Worm (Caenorhabditis elegans) whole organism, young adult: ENCODE measurements around the gene srh-145.

Experiments
- C06A6.2 ChIP-seq: fragments of 200-800 bp; sonication (Bioruptor generic); conservative IDR thresholded peaks from 2 replicates; pipeline ENCODE4 v1.3.6; 2022; ENCODE audit warnings: missing genetic modification characterization, missing compliant biosample characterization
- C17E4.6 ChIP-seq: fragments of 200-800 bp; sonication (Bioruptor generic); IDR thresholded peaks from 2 replicates; pipeline ENCODE4 v1.3.6; 2022; ENCODE audit warnings: missing genetic modification reagents, missing genetic modification characterization, missing compliant biosample characterization
- F57C9.4 ChIP-seq: sonication (generic microtip); optimal IDR thresholded peaks from 2 replicates; lab custom pipeline; 2017; ENCODE audit warnings: mild to moderate bottlenecking, missing genetic modification characterization, missing compliant biosample characterization
- T07F8.4 ChIP-seq: sonication (generic microtip); optimal IDR thresholded peaks from 2 replicates; lab custom pipeline; 2016; ENCODE audit warnings: mild to moderate bottlenecking, missing genetic modification characterization, moderate library complexity, missing compliant biosample characterization
- T26A5.8 ChIP-seq: sonication (generic microtip); optimal IDR thresholded peaks from 2 replicates; lab custom pipeline; 2016; ENCODE audit warnings: missing genetic modification characterization, missing compliant biosample characterization
- Y53G8AR.9 ChIP-seq: fragments of 200-800 bp; sonication (Bioruptor generic); conservative IDR thresholded peaks from 2 replicates; pipeline ENCODE4 v1.3.6; 2022; ENCODE audit warnings: missing genetic modification reagents, missing genetic modification characterization, missing compliant biosample characterization
- Y79H2A.3 ChIP-seq: fragments of 200-800 bp; sonication (Bioruptor generic); conservative IDR thresholded peaks from 2 replicates; pipeline ENCODE4 v1.3.6; 2022; ENCODE audit warnings: missing genetic modification reagents, missing genetic modification characterization, missing compliant biosample characterization
- ama-1 ChIP-seq, 3 experiments: fragments of 150-350 bp in 1 of 3; sonication (generic microtip) in 2 of 3; optimal IDR thresholded peaks; 2 replicates each; lab custom pipeline; 2014 to 2018; ENCODE audit warnings: missing biosample characterization in 2 of 3, missing genetic modification characterization in 2 of 3, missing genetic modification reagents in 2 of 3
- athp-1 ChIP-seq: sonication (generic microtip); optimal IDR thresholded peaks from 2 replicates; lab custom pipeline; 2017; ENCODE audit warnings: mild to moderate bottlenecking, missing genetic modification characterization, missing compliant biosample characterization
- attf-3 ChIP-seq: fragments of 200-800 bp; sonication (Bioruptor generic); conservative IDR thresholded peaks from 2 replicates; pipeline ENCODE4 v1.3.6; 2022; ENCODE audit warnings: missing genetic modification reagents, missing genetic modification characterization, missing compliant biosample characterization
- ceh-100 ChIP-seq: fragments of 200-800 bp; sonication (Bioruptor generic); IDR thresholded peaks from 2 replicates; pipeline ENCODE4 v1.3.6; 2022; ENCODE audit warnings: missing genetic modification reagents, missing genetic modification characterization, missing compliant biosample characterization
- chd-7 ChIP-seq: sonication (generic microtip); optimal IDR thresholded peaks from 2 replicates; lab custom pipeline; 2016; ENCODE audit warnings: mild to moderate bottlenecking, missing genetic modification characterization, moderate library complexity, missing compliant biosample characterization
- egl-18 ChIP-seq: fragments of 200-800 bp; sonication (Bioruptor generic); IDR thresholded peaks from 2 replicates; pipeline ENCODE4 v1.3.6; 2022; ENCODE audit warnings: missing genetic modification reagents, missing genetic modification characterization, missing compliant biosample characterization
- egl-44 ChIP-seq: fragments of 200-800 bp; sonication (Bioruptor generic); IDR thresholded peaks from 2 replicates; pipeline ENCODE4 v1.3.6; 2022; ENCODE audit warnings: missing genetic modification reagents, missing genetic modification characterization, missing compliant biosample characterization
- ets-4 ChIP-seq: fragments of 200-800 bp; sonication (Bioruptor generic); optimal IDR thresholded peaks from 2 replicates; lab custom pipeline; 2018; ENCODE audit warnings: mild to moderate bottlenecking, missing genetic modification characterization, missing compliant biosample characterization
- gei-17 ChIP-seq: fragments of 200-800 bp; sonication (Bioruptor generic); optimal IDR thresholded peaks from 2 replicates; lab custom pipeline; 2018; ENCODE audit warnings: mild to moderate bottlenecking, missing genetic modification characterization, missing compliant biosample characterization
- him-1 ChIP-seq: sonication (generic microtip); optimal IDR thresholded peaks from 2 replicates; lab custom pipeline; 2016; ENCODE audit warnings: missing genotype, missing genetic modification reagents, missing genetic modification characterization, missing compliant biosample characterization
- hlh-26 ChIP-seq: fragments of 200-800 bp; sonication (Bioruptor generic); conservative IDR thresholded peaks from 2 replicates; pipeline ENCODE4 v1.3.6; 2022; ENCODE audit warnings: missing genetic modification reagents, missing genetic modification characterization, missing compliant biosample characterization
- hmg-20 ChIP-seq: fragments of 200-800 bp; sonication (Bioruptor generic); IDR thresholded peaks from 2 replicates; pipeline ENCODE4 v1.3.6; 2022; ENCODE audit warnings: missing genetic modification reagents, missing genetic modification characterization, missing compliant biosample characterization
- hrde-1 ChIP-seq: sonication (generic microtip); optimal IDR thresholded peaks from 2 replicates; lab custom pipeline; 2016; ENCODE audit warnings: missing genetic modification characterization, mild to moderate bottlenecking, missing compliant biosample characterization, moderate library complexity, missing genotype, missing genetic modification reagents, borderline replicate concordance
- lin-26 ChIP-seq: fragments of 200-800 bp; sonication (Bioruptor generic); IDR thresholded peaks from 2 replicates; pipeline ENCODE4 v1.3.6; 2022; ENCODE audit warnings: missing genetic modification reagents, missing genetic modification characterization, missing compliant biosample characterization
- lin-35 ChIP-seq, 3 experiments: fragments of 150-350 bp in 2 of 3; sonication (generic microtip) in 1 of 3; optimal IDR thresholded peaks; 2 replicates each; lab custom pipeline; 2014 to 2018; ENCODE audit warnings: missing biosample characterization in 3 of 3, missing genetic modification characterization in 3 of 3, missing genetic modification reagents in 3 of 3
- lir-1 ChIP-seq: fragments of 200-800 bp; sonication (Bioruptor generic); conservative IDR thresholded peaks from 2 replicates; pipeline ENCODE4 v1.3.6; 2022; ENCODE audit warnings: missing genetic modification reagents, missing genetic modification characterization, missing compliant biosample characterization
- mcd-1 ChIP-seq: fragments of 200-800 bp; sonication (Bioruptor generic); IDR thresholded peaks from 2 replicates; pipeline ENCODE4 v1.3.6; 2022; ENCODE audit warnings: missing genetic modification reagents, missing genetic modification characterization, missing compliant biosample characterization
- nfya-1 ChIP-seq: sonication (generic microtip); optimal IDR thresholded peaks from 2 replicates; lab custom pipeline; 2017; ENCODE audit warnings: antibody characterized with exemption, missing compliant biosample characterization, missing genetic modification characterization, borderline replicate concordance; ENCODE audit not compliant: insufficient read depth
- nfyb-1 ChIP-seq: fragments of 200-800 bp; sonication (Bioruptor generic); IDR thresholded peaks from 2 replicates; pipeline ENCODE4 v1.3.6; 2022; ENCODE audit warnings: missing genetic modification reagents, missing genetic modification characterization, missing compliant biosample characterization
- pbrm-1 ChIP-seq: fragments of 200-800 bp; sonication (Bioruptor generic); IDR thresholded peaks from 2 replicates; pipeline ENCODE4 v1.3.6; 2022; ENCODE audit warnings: missing genetic modification reagents, missing genetic modification characterization, missing compliant biosample characterization
- pha-4 ChIP-seq: fragments of 150-350 bp; sonication (generic microtip); optimal IDR thresholded peaks from 2 replicates; lab custom pipeline; 2014; ENCODE audit warnings: missing biosample characterization, missing genetic modification reagents, missing genetic modification characterization
- rcor-1 ChIP-seq: fragments of 200-800 bp; sonication (Bioruptor generic); IDR thresholded peaks from 2 replicates; pipeline ENCODE4 v1.3.6; 2022; ENCODE audit warnings: missing genetic modification reagents, missing genetic modification characterization, missing compliant biosample characterization
- rec-8 ChIP-seq, 2 experiments: sonication (generic microtip); optimal IDR thresholded peaks; 2 replicates each; lab custom pipeline; 2016; ENCODE audit warnings: mild to moderate bottlenecking in 2 of 2, missing genetic modification characterization in 2 of 2, missing genetic modification reagents in 2 of 2, missing genotype in 2 of 2, missing biosample characterization in 1 of 2, missing compliant biosample characterization in 1 of 2, moderate library complexity in 1 of 2
- rpc-1 ChIP-seq, 2 experiments: fragments of 150-350 bp in 1 of 2; sonication (generic microtip) in 1 of 2; optimal IDR thresholded peaks; 2 replicates each; lab custom pipeline; 2014 to 2018; ENCODE audit warnings: missing biosample characterization in 1 of 2, missing genetic modification characterization in 1 of 2, missing genetic modification reagents in 1 of 2, missing genotype in 1 of 2
- sea-2 ChIP-seq: fragments of 200-800 bp; sonication (Bioruptor generic); IDR thresholded peaks from 2 replicates; pipeline ENCODE4 v1.3.6; 2022; ENCODE audit warnings: missing genetic modification characterization, missing compliant biosample characterization
- snpc-4 ChIP-seq, 5 experiments: fragments of 150-350 bp in 1 of 5; sonication (generic microtip) in 4 of 5; optimal IDR thresholded peaks; 2 replicates each; lab custom pipeline; 2014 to 2018; ENCODE audit warnings: missing genetic modification characterization in 5 of 5, missing biosample characterization in 3 of 5, antibody characterized with exemption in 2 of 5, mild to moderate bottlenecking in 2 of 5, missing compliant biosample characterization in 2 of 5, missing genotype in 2 of 5, moderate library complexity in 2 of 5, missing genetic modification reagents in 1 of 5
- sptf-2 ChIP-seq: fragments of 200-800 bp; sonication (Bioruptor generic); optimal IDR thresholded peaks from 2 replicates; lab custom pipeline; 2018; ENCODE audit warnings: mild to moderate bottlenecking, missing genetic modification characterization, missing compliant biosample characterization
- unc-130 ChIP-seq: sonication (generic microtip); optimal IDR thresholded peaks from 2 replicates; lab custom pipeline; 2016; ENCODE audit warnings: missing genetic modification reagents, missing genetic modification characterization, missing compliant biosample characterization
- unc-62 ChIP-seq: fragments of 150-350 bp; optimal IDR thresholded peaks from 2 replicates; lab custom pipeline; 2014; ENCODE audit warnings: missing biosample characterization, missing genetic modification reagents, missing genetic modification characterization
- ztf-26 ChIP-seq: sonication (generic microtip); optimal IDR thresholded peaks from 2 replicates; lab custom pipeline; 2017; ENCODE audit warnings: missing genetic modification characterization, missing compliant biosample characterization

Gene srh-145

ce11 chrV:16406357-16406756 lies 4.2 kb upstream of the srh-145 start:
- TF ChIP-seq T26A5.8 (tag; lab: Kevin White, UChicago): no peak
- TF ChIP-seq hlh-26: no peak
- no peak for TF ChIP-seq pha-4 (tag; lab: Kevin White, UChicago)
- no peak for TF ChIP-seq sea-2 (GFP tag; lab: Robert Waterston, UW)
- no peak for TF ChIP-seq lir-1
- no peak for TF ChIP-seq egl-44 (GFP tag; lab: Robert Waterston, UW)
- no peak for TF ChIP-seq sptf-2 (GFP tag; lab: Kevin White, UChicago)
- no peak for TF ChIP-seq unc-62 (GFP tag; lab: Kevin White, UChicago)
- no peak for TF ChIP-seq ets-4 (GFP tag; lab: Kevin White, UChicago)
- TF ChIP-seq athp-1: no peak
- no peak for TF ChIP-seq egl-18 (GFP tag; lab: Robert Waterston, UW)
- TF ChIP-seq nfyb-1 (GFP tag; lab: Robert Waterston, UW): no peak
- no peak for TF ChIP-seq gei-17 (GFP tag; lab: Kevin White, UChicago)
- no peak for TF ChIP-seq mcd-1 (GFP tag; lab: Robert Waterston, UW)

ce11 chrV:16407663-16408062 lies 2.9 kb upstream of the srh-145 start, which contains the start of gene F26D2.3:
Gene F26D2.3 (plus strand): TSS chrV:16407963.
- no peak for TF ChIP-seq him-1 (tag; lab: Kevin White, UChicago)
- no peak for TF ChIP-seq T07F8.4 (tag; lab: Kevin White, UChicago)
- no peak for TF ChIP-seq pbrm-1 (GFP tag; lab: Robert Waterston, UW)
- TF ChIP-seq mcd-1 (GFP tag; lab: Robert Waterston, UW): no peak
- TF ChIP-seq ceh-100 (GFP tag; lab: Robert Waterston, UW): no peak
- TF ChIP-seq snpc-4 (GFP tag; optimal IDR thresholded peaks at IDR 0.05; lab: Kevin White, UChicago): no peak
- no peak for TF ChIP-seq snpc-4 (tag; optimal IDR thresholded peaks at IDR 0.05; lab: Kevin White, UChicago)
- no peak for TF ChIP-seq hmg-20 (GFP tag; lab: Robert Waterston, UW)
- TF ChIP-seq C06A6.2: no peak
- no peak for TF ChIP-seq C17E4.6 (GFP tag; lab: Robert Waterston, UW)
- no peak for TF ChIP-seq nfya-1 (tag; lab: Kevin White, UChicago)
- no peak for TF ChIP-seq ztf-26 (tag; lab: Kevin White, UChicago)
- no peak for TF ChIP-seq lin-26 (GFP tag; lab: Robert Waterston, UW)
- TF ChIP-seq hrde-1 (tag; lab: Kevin White, UChicago): no peak
- no peak for TF ChIP-seq ama-1 (optimal IDR thresholded peaks at IDR 0.05; lab: Kevin White, UChicago)
- no peak for TF ChIP-seq ama-1 (GFP tag; optimal IDR thresholded peaks at IDR 0.05; lab: Kevin White, UChicago)
- no peak for TF ChIP-seq rcor-1
- TF ChIP-seq, all 124 proteins: peak for 0

ce11 chrV:16417014-16417413 lies 6.5 kb downstream of the srh-145 start, which contains the start of gene str-55:
Gene str-55 (minus strand): TSS chrV:16417114.
- TF ChIP-seq Y53G8AR.9 (GFP tag; lab: Robert Waterston, UW) (no peak), gei-17 (GFP tag; lab: Kevin White, UChicago) (no peak), lin-26 (GFP tag; lab: Robert Waterston, UW) (no peak), rpc-1 (optimal IDR thresholded peaks at IDR 0.05; lab: Kevin White, UChicago) (no peak), rpc-1 (tag; optimal IDR thresholded peaks at IDR 0.05; lab: Kevin White, UChicago) (no peak), rec-8 (tag; optimal IDR thresholded peaks at IDR 0.05; lab: Kevin White, UChicago) (no peak), T26A5.8 (tag; lab: Kevin White, UChicago) (no peak), Y79H2A.3 (GFP tag; lab: Robert Waterston, UW) (no peak), attf-3 (GFP tag; lab: Robert Waterston, UW) (no peak), chd-7 (tag; lab: Kevin White, UChicago) (no peak), unc-130 (no peak), F57C9.4 (tag; lab: Kevin White, UChicago) (no peak), lin-35 (GFP tag; optimal IDR thresholded peaks at IDR 0.05; lab: Kevin White, UChicago) (no peak)
- TF ChIP-seq, all 124 proteins: peak for 0
